Worm (Caenorhabditis elegans) whole organism, L4/young adult: ENCODE measurements around the gene gldi-3.

Source experiments
- W03F9.2 ChIP-seq: fragments of 150-350 bp; optimal IDR thresholded peaks from 2 replicates; lab custom pipeline; 2014; ENCODE audit warnings: missing biosample characterization, missing genetic modification characterization
- dao-5 ChIP-seq: sonication (generic microtip); optimal IDR thresholded peaks from 2 replicates; lab custom pipeline; 2016; ENCODE audit warnings: missing genotype, missing genetic modification characterization, moderate library complexity, missing compliant biosample characterization
- him-1 ChIP-seq: sonication (generic microtip); optimal IDR thresholded peaks from 2 replicates; lab custom pipeline; 2016; ENCODE audit warnings: missing genotype, missing genetic modification reagents, missing genetic modification characterization, missing compliant biosample characterization

- TF ChIP-seq W03F9.2 (no peak), him-1 (tag; lab: Kevin White, UChicago) (no peak), dao-5 (no peak)
Observed at ce11 chrII:9263784-9264183, 16.1 kb downstream of the gldi-3 start.
